Fruit fly (Drosophila melanogaster): ENCODE measurements around the gene tow.

tow gene

dm6 chr3L:6967797-6968196 is 25.1 kb downstream of the tow start, which contains the start of gene CG10064:
TSS of gene CG10064 (minus strand) at chr3L:6967897.
- TF ChIP-seq CG32264 (GFP tag; optimal IDR thresholded peaks at IDR 0.05) (no peak), usp (GFP tag; optimal IDR thresholded peaks at IDR 0.05) (no peak), Dfd (GFP tag; optimal IDR thresholded peaks at IDR 0.05) (no peak), N (GFP tag; optimal IDR thresholded peaks at IDR 0.05) (no peak), dmrt93B (GFP tag; optimal IDR thresholded peaks at IDR 0.05) (no peak), GATAd (GFP tag; optimal IDR thresholded peaks at IDR 0.05) (no peak), HLH106 (tag; optimal IDR thresholded peaks at IDR 0.05) (no peak), psq (GFP tag; optimal IDR thresholded peaks at IDR 0.05) (no peak), woc (GFP tag; optimal IDR thresholded peaks at IDR 0.05) (no peak), dsf (GFP tag; optimal IDR thresholded peaks at IDR 0.05; ENCODE audit: borderline replicate concordance) (no peak), jim (GFP tag; optimal IDR thresholded peaks at IDR 0.05) (no peak), Hr78 (GFP tag; optimal IDR thresholded peaks at IDR 0.05) (no peak), ey (GFP tag; optimal IDR thresholded peaks at IDR 0.05) (no peak), dl (GFP tag; optimal IDR thresholded peaks at IDR 0.05; ENCODE audit: insufficient read depth in 1 of 2, partially characterized antibody in 2 of 2) (no peak), Abd-B (GFP tag; optimal IDR thresholded peaks at IDR 0.05) (no peak), lola (GFP tag; optimal IDR thresholded peaks at IDR 0.05) (no peak), Hnf4 (GFP tag; optimal IDR thresholded peaks at IDR 0.05) (no peak), rgr (GFP tag; optimal IDR thresholded peaks at IDR 0.05) (no peak), pan (optimal IDR thresholded peaks at IDR 0.05) (no peak), Jra (GFP tag; optimal IDR thresholded peaks at IDR 0.05) (no peak)

- TF ChIP-seq sage (GFP tag; optimal IDR thresholded peaks at IDR 0.05) (no peak), foxo (GFP tag; optimal IDR thresholded peaks at IDR 0.05) (peak in 1 of 2 experiments; percentile 44), br (GFP tag; optimal IDR thresholded peaks at IDR 0.05) (no peak), woc (GFP tag; optimal IDR thresholded peaks at IDR 0.05) (peak; percentile 65), N (GFP tag; optimal IDR thresholded peaks at IDR 0.05) (no peak), Hr78 (GFP tag; optimal IDR thresholded peaks at IDR 0.05) (no peak), dl (GFP tag; optimal IDR thresholded peaks at IDR 0.05; ENCODE audit: insufficient read depth in 1 of 2, partially characterized antibody in 2 of 2) (no peak), psq (GFP tag; optimal IDR thresholded peaks at IDR 0.05) (peak; percentile 74), brk (GFP tag; optimal IDR thresholded peaks at IDR 0.05) (no peak), Myc (optimal IDR thresholded peaks at IDR 0.05) (peak; percentile 96), Rel (GFP tag; optimal IDR thresholded peaks at IDR 0.05) (no peak), Rel (tag; optimal IDR thresholded peaks at IDR 0.05) (no peak), rgr (GFP tag; optimal IDR thresholded peaks at IDR 0.05) (peak; percentile 40), Hr83 (GFP tag; optimal IDR thresholded peaks at IDR 0.05; ENCODE audit: poor library complexity, severe bottlenecking) (no peak), sv (GFP tag; optimal IDR thresholded peaks at IDR 0.05) (peak; percentile 15), OdsH (GFP tag; optimal IDR thresholded peaks at IDR 0.05) (peak; percentile 39), CG32264 (GFP tag; optimal IDR thresholded peaks at IDR 0.05) (no peak), fru (GFP tag; optimal IDR thresholded peaks at IDR 0.05) (no peak), h (GFP tag; optimal IDR thresholded peaks at IDR 0.05) (peak; percentile 6), Sp1 (GFP tag; optimal IDR thresholded peaks at IDR 0.05) (peak; percentile 53), HLH106 (tag; optimal IDR thresholded peaks at IDR 0.05) (peak; percentile 40), dmrt93B (GFP tag; optimal IDR thresholded peaks at IDR 0.05) (peak; percentile 10), ey (GFP tag; optimal IDR thresholded peaks at IDR 0.05) (peak; percentile 22)
Observed at dm6 chr3L:6968961-6969814, 26.5 kb downstream of the tow start, which contains the start of the genes Mis12 and CG9953. TSS of gene Mis12 (minus strand) at chr3L:6969048. TSS of gene CG9953 (plus strand) at chr3L:6969658.

dm6 chr3L:6971298-6971697 is 28.6 kb downstream of the tow start:
- TF ChIP-seq dl (GFP tag; optimal IDR thresholded peaks at IDR 0.05; ENCODE audit: insufficient read depth in 1 of 2, partially characterized antibody in 2 of 2) (no peak), GATAd (GFP tag; optimal IDR thresholded peaks at IDR 0.05) (no peak), CrebA (GFP tag; optimal IDR thresholded peaks at IDR 0.05; ENCODE audit: borderline replicate concordance) (no peak), HLH106 (tag; optimal IDR thresholded peaks at IDR 0.05) (no peak), Dif (GFP tag; optimal IDR thresholded peaks at IDR 0.05; ENCODE audit: partially characterized antibody) (no peak), CG9705 (GFP tag; optimal IDR thresholded peaks at IDR 0.05) (no peak), dsf (GFP tag; optimal IDR thresholded peaks at IDR 0.05; ENCODE audit: borderline replicate concordance) (no peak), Dfd (GFP tag; optimal IDR thresholded peaks at IDR 0.05) (no peak), brk (GFP tag; optimal IDR thresholded peaks at IDR 0.05) (no peak), Abd-B (GFP tag; optimal IDR thresholded peaks at IDR 0.05) (no peak), Jra (GFP tag; optimal IDR thresholded peaks at IDR 0.05) (no peak), rgr (GFP tag; optimal IDR thresholded peaks at IDR 0.05) (no peak), Vsx2 (GFP tag; optimal IDR thresholded peaks at IDR 0.05; ENCODE audit: partially characterized antibody) (no peak), foxo (GFP tag; optimal IDR thresholded peaks at IDR 0.05) (no peak), sage (GFP tag; optimal IDR thresholded peaks at IDR 0.05) (no peak), lola (GFP tag; optimal IDR thresholded peaks at IDR 0.05) (no peak), tai (GFP tag; optimal IDR thresholded peaks at IDR 0.05) (no peak)
